Worm (Caenorhabditis elegans) whole organism, early embryonic: ENCODE results near the gene F58G6.7.

Experiments
- ama-1 ChIP-seq: fragments of 150-350 bp; optimal IDR thresholded peaks from 2 replicates; lab custom pipeline; 2014
- ceh-36 ChIP-seq: sonication (generic microtip); optimal IDR thresholded peaks from 2 replicates; lab custom pipeline; 2016; ENCODE audit warnings: missing genetic modification characterization, inconsistent platforms, missing compliant biosample characterization
- flt-1 ChIP-seq: fragments of 200-800 bp; sonication (Bioruptor generic); IDR thresholded peaks from 2 replicates; pipeline ENCODE4 v1.3.6; 2022; ENCODE audit warnings: missing genetic modification characterization, missing compliant biosample characterization
- hmbx-1 ChIP-seq: sonication (generic microtip); optimal IDR thresholded peaks from 2 replicates; lab custom pipeline; 2016; ENCODE audit warnings: mild to moderate bottlenecking, missing genetic modification characterization, missing compliant biosample characterization
- hmg-4 ChIP-seq: fragments of 200-800 bp; sonication (Bioruptor generic); optimal IDR thresholded peaks from 2 replicates; lab custom pipeline; 2018; ENCODE audit warnings: mild to moderate bottlenecking, missing genetic modification characterization, missing compliant biosample characterization
- hnd-1 ChIP-seq: sonication (generic microtip); optimal IDR thresholded peaks from 2 replicates; lab custom pipeline; 2016; ENCODE audit warnings: missing genetic modification characterization, missing compliant biosample characterization

ce11 chrIV:9668103-9668672, 14.1 kb downstream of the F58G6.7 start:
- TF ChIP-seq flt-1 (GFP tag; lab: Robert Waterston, UW), result no peak
- TF ChIP-seq ama-1 (lab: Kevin White, UChicago), result no peak
- no peak for TF ChIP-seq hmbx-1 (tag; lab: Kevin White, UChicago)
- no peak for TF ChIP-seq hnd-1 (tag; lab: Kevin White, UChicago)
- no peak for TF ChIP-seq hmg-4
- no peak for TF ChIP-seq ceh-36 (tag; lab: Kevin White, UChicago)
